Worm (Caenorhabditis elegans) whole organism, L4/young adult: ENCODE results near the gene C04G2.10.

ENCODE experiments used
- W03F9.2 ChIP-seq: fragments of 150-350 bp; optimal IDR thresholded peaks from 2 replicates; lab custom pipeline; 2014; ENCODE audit warnings: missing biosample characterization, missing genetic modification characterization
- dao-5 ChIP-seq: sonication (generic microtip); optimal IDR thresholded peaks from 2 replicates; lab custom pipeline; 2016; ENCODE audit warnings: missing genotype, missing genetic modification characterization, moderate library complexity, missing compliant biosample characterization
- him-1 ChIP-seq: sonication (generic microtip); optimal IDR thresholded peaks from 2 replicates; lab custom pipeline; 2016; ENCODE audit warnings: missing genotype, missing genetic modification reagents, missing genetic modification characterization, missing compliant biosample characterization

- no peak for TF ChIP-seq dao-5 (tag; lab: Kevin White, UChicago)
- no peak for TF ChIP-seq him-1 (tag; lab: Kevin White, UChicago)
- TF ChIP-seq W03F9.2 (tag; lab: Kevin White, UChicago): no peak
Observed at ce11 chrIV:10150552-10151004, 35.3 kb downstream of the C04G2.10 start, which contains the start of gene tsp-12.
